Worm (Caenorhabditis elegans) whole organism, young adult: Measurements from ENCODE around the gene F22E5.22.

ENCODE experiments used
- ceh-79 ChIP-seq: sonication (generic microtip); optimal IDR thresholded peaks from 2 replicates; lab custom pipeline; 2017; ENCODE audit warnings: mild to moderate bottlenecking, missing genetic modification characterization, missing compliant biosample characterization
- snpc-1.1 ChIP-seq: sonication (generic microtip); optimal IDR thresholded peaks from 2 replicates; lab custom pipeline; 2017; ENCODE audit warnings: missing genetic modification characterization, mild to moderate bottlenecking, missing compliant biosample characterization, antibody characterized with exemption, moderate library complexity, missing genotype, missing genetic modification reagents; ENCODE audit not compliant: insufficient read depth
- ztf-6 ChIP-seq: fragments of 200-800 bp; sonication (Bioruptor generic); IDR thresholded peaks from 2 replicates; pipeline ENCODE4 v1.3.6; 2022; ENCODE audit warnings: missing genetic modification reagents, missing genetic modification characterization, missing compliant biosample characterization

DNA sequence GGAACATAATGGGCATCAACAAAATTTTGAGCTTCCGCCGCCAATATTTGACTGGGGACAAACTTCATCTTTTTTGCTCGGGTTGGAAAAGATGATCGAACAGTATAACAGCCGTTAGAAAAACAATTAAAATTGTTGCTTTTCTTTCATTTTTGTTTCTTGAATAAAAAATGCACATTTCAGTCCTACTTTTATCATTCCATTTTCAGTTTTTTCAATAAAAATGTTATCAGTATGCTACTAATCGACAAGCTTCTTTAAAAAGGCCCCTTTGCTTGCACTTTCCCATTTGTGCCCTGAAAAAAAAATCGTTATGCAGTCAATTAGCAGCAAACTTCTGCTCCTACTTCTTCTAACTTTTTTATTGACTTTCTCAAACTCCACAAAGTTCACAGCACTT is 23.9 kb upstream of the F22E5.22 start, which contains the start of gene F22E5.7:
- TF ChIP-seq ztf-6 (no peak), ceh-79 (tag; lab: Kevin White, UChicago) (no peak), snpc-1.1 (tag; lab: Kevin White, UChicago) (no peak)
